Fruit fly (Drosophila melanogaster): ENCODE measurements around the gene Pig1.

The Pig1 gene

DNA sequence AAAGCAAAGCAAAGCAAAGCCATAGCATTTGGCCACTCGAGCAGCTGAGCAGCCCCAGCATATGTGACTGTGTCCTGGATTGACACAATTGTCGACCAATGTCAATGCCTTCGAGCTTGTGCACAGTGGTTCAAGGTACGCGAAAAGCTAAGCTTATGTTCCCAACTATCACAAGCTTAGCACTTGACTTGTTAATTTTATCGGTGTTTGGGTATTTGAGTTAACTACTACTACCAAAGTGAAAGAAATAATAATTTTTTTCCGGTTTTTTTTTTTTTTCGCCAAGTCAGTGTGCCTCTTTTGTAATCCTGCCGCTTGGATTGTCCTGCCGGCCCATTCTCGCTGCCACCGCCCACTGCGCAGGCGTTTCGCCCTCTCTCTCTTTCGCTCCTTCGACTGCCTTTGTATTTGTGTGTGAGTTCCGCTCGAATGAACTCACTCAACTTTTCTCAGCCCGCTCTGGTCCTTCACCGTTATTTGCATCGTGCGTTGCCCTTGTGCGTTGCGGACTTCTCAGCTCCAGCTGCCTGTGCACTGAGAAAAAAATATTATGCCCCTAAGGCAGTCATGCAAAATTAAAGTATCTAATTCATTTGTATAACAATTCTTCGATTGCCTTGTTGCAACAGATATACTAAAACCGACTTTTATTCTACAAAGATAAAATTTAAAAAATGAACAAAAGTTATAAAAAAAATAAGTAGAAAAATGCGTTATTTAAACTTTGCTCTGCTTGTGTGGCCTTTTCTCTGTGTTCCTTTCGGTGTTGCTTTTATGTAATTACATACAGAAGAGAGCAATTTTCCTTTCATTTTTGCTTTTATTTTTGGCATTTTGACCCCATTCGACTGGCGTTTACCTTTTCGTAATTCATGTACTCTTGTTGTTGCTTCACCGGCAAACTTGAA, 42.9 kb downstream of the Pig1 start (continued):
- TF ChIP-seq net (GFP tag; optimal IDR thresholded peaks at IDR 0.05) (peak; percentile 28), Sox15 (GFP tag; optimal IDR thresholded peaks at IDR 0.05) (peak; percentile 23), ss (GFP tag; optimal IDR thresholded peaks at IDR 0.05) (no peak), CG6792 (GFP tag; optimal IDR thresholded peaks at IDR 0.05) (peak; percentile 51), CG32006 (GFP tag; optimal IDR thresholded peaks at IDR 0.05) (peak; percentile 32), CG6276 (GFP tag; optimal IDR thresholded peaks at IDR 0.05) (peak; percentile 19), pdm3 (GFP tag; optimal IDR thresholded peaks at IDR 0.05) (peak; percentile 33), Eip93F (GFP tag; optimal IDR thresholded peaks at IDR 0.05) (no peak), CG10669 (GFP tag; optimal IDR thresholded peaks at IDR 0.05) (peak; percentile 47), CG16779 (tag; optimal IDR thresholded peaks at IDR 0.05) (no peak), Hr39 (GFP tag; optimal IDR thresholded peaks at IDR 0.05) (peak; percentile 36), CG6808 (GFP tag; optimal IDR thresholded peaks at IDR 0.05) (peak; percentile 31), CG34406 (GFP tag; optimal IDR thresholded peaks at IDR 0.05) (peak; percentile 30), fd85E (GFP tag; optimal IDR thresholded peaks at IDR 0.05) (peak; percentile 31), lz (GFP tag; optimal IDR thresholded peaks at IDR 0.05) (peak; percentile 47), CG4318 (GFP tag; optimal IDR thresholded peaks at IDR 0.05) (no peak), CG11294 (GFP tag; IDR thresholded peaks at IDR 0.05) (peak; percentile 41), eg (GFP tag; IDR thresholded peaks at IDR 0.05) (peak; percentile 69), svp (GFP tag) (peak; percentile 71), Met (GFP tag; optimal IDR thresholded peaks at IDR 0.05) (peak; percentile 59), CG11762 (GFP tag; optimal IDR thresholded peaks at IDR 0.05; ENCODE audit: insufficient read depth) (peak; percentile 2), Sox102F (GFP tag; optimal IDR thresholded peaks at IDR 0.05) (peak; percentile 48), CG8632 (GFP tag; optimal IDR thresholded peaks at IDR 0.05) (peak; percentile 26), CG8119 (GFP tag; IDR thresholded peaks at IDR 0.05) (peak; percentile 55; the same call in 2 of the 3 replicates), CG31627 (GFP tag; optimal IDR thresholded peaks at IDR 0.05) (peak; percentile 41), esn (GFP tag; optimal IDR thresholded peaks at IDR 0.05) (peak; percentile 52), CG10631 (GFP tag; optimal IDR thresholded peaks at IDR 0.05) (peak; percentile 27), OdsH (GFP tag; optimal IDR thresholded peaks at IDR 0.05) (peak; percentile 41), Eip78C (GFP tag) (peak; percentile 87)
